Worm (Caenorhabditis elegans) whole organism, L1 larva: Measurements from ENCODE around the gene C47A10.12.

ENCODE experiments used
- C16A3.4 ChIP-seq: fragments of 150-350 bp; optimal IDR thresholded peaks from 2 replicates; lab custom pipeline; 2014; ENCODE audit warnings: missing biosample characterization, missing genetic modification characterization
- F16B12.6 ChIP-seq: fragments of 150-350 bp; optimal IDR thresholded peaks from 2 replicates; lab custom pipeline; 2014; ENCODE audit warnings: missing biosample characterization, missing genetic modification characterization
- aha-1 ChIP-seq: fragments of 150-350 bp; optimal IDR thresholded peaks from 2 replicates; lab custom pipeline; 2014; ENCODE audit warnings: missing biosample characterization, missing genetic modification characterization
- ceh-63 ChIP-seq: fragments of 200-800 bp; sonication (Bioruptor generic); optimal IDR thresholded peaks from 2 replicates; lab custom pipeline; 2018; ENCODE audit warnings: mild to moderate bottlenecking, missing genetic modification characterization, missing compliant biosample characterization
- ceh-82 ChIP-seq, 3 experiments: fragments of 150-350 bp in 1 of 3; sonication (generic microtip) in 2 of 3; optimal IDR thresholded peaks; 2 replicates each; lab custom pipeline; 2014 to 2017; ENCODE audit warnings: missing biosample characterization in 3 of 3, missing genetic modification characterization in 3 of 3
- ceh-88 ChIP-seq: fragments of 200-800 bp; sonication (Bioruptor generic); IDR thresholded peaks from 2 replicates; pipeline ENCODE4 v1.3.6; 2022; ENCODE audit warnings: missing genetic modification characterization, missing compliant biosample characterization
- ceh-90 ChIP-seq: sonication (generic microtip); optimal IDR thresholded peaks from 2 replicates; lab custom pipeline; 2016; ENCODE audit warnings: missing genetic modification characterization, missing compliant biosample characterization
- dsc-1 ChIP-seq: sonication (generic microtip); optimal IDR thresholded peaks from 2 replicates; lab custom pipeline; 2016; ENCODE audit warnings: mild to moderate bottlenecking, missing genetic modification characterization, missing compliant biosample characterization
- efl-1 ChIP-seq, 4 experiments: fragments of 150-350 bp; optimal IDR thresholded peaks in 3 of 4; peaks in 1 of 4; 1 replicate in 1 of 4; 2 replicates in 3 of 4; lab custom pipeline; 2014; ENCODE audit warnings: missing biosample characterization in 2 of 4, missing genetic modification characterization in 2 of 4, missing genetic modification reagents in 2 of 4
- irx-1 ChIP-seq: sonication (generic microtip); optimal IDR thresholded peaks from 2 replicates; lab custom pipeline; 2016; ENCODE audit warnings: missing genetic modification characterization, missing compliant biosample characterization
- isw-1 ChIP-seq: fragments of 200-800 bp; sonication (Bioruptor generic); IDR thresholded peaks from 2 replicates; pipeline ENCODE4 v1.3.6; 2022; ENCODE audit warnings: missing genetic modification characterization, missing compliant biosample characterization
- lin-13 ChIP-seq: fragments of 150-350 bp; optimal IDR thresholded peaks from 2 replicates; lab custom pipeline; 2014; ENCODE audit warnings: missing biosample characterization, missing genetic modification reagents, missing genetic modification characterization
- mef-2 ChIP-seq: fragments of 150-350 bp; optimal IDR thresholded peaks from 2 replicates; lab custom pipeline; 2014; ENCODE audit warnings: missing biosample characterization, missing genetic modification characterization
- mep-1 ChIP-seq: fragments of 150-350 bp; optimal IDR thresholded peaks from 2 replicates; lab custom pipeline; 2014; ENCODE audit warnings: missing biosample characterization, missing genetic modification characterization
- nhr-12 ChIP-seq: sonication (generic microtip); optimal IDR thresholded peaks from 2 replicates; lab custom pipeline; 2017; ENCODE audit warnings: missing biosample characterization, missing genetic modification characterization
- nhr-47 ChIP-seq: sonication (generic microtip); optimal IDR thresholded peaks from 2 replicates; lab custom pipeline; 2016; ENCODE audit warnings: mild to moderate bottlenecking, missing genetic modification characterization, moderate library complexity, missing compliant biosample characterization
- nhr-71 ChIP-seq: sonication (generic microtip); optimal IDR thresholded peaks from 2 replicates; lab custom pipeline; 2016; ENCODE audit warnings: mild to moderate bottlenecking, missing genetic modification characterization, moderate library complexity, missing compliant biosample characterization
- rnt-1 ChIP-seq: sonication (generic microtip); optimal IDR thresholded peaks from 2 replicates; lab custom pipeline; 2016; ENCODE audit warnings: mild to moderate bottlenecking, missing genetic modification characterization, moderate library complexity, missing compliant biosample characterization
- snu-23 ChIP-seq: sonication (generic microtip); optimal IDR thresholded peaks from 2 replicates; lab custom pipeline; 2016; ENCODE audit warnings: missing genetic modification characterization, missing compliant biosample characterization
- sox-4 ChIP-seq: sonication (generic microtip); optimal IDR thresholded peaks from 2 replicates; lab custom pipeline; 2016; ENCODE audit warnings: missing genetic modification characterization, missing compliant biosample characterization
- swsn-7 ChIP-seq: sonication (generic microtip); optimal IDR thresholded peaks from 2 replicates; lab custom pipeline; 2016; ENCODE audit warnings: missing genetic modification characterization, missing compliant biosample characterization
- unc-86 ChIP-seq: sonication (generic microtip); optimal IDR thresholded peaks from 2 replicates; lab custom pipeline; 2016; ENCODE audit warnings: missing genetic modification characterization, missing compliant biosample characterization
- unc-98 ChIP-seq: fragments of 200-800 bp; sonication (Bioruptor generic); IDR thresholded peaks from 2 replicates; pipeline ENCODE4 v1.3.6; 2022; ENCODE audit warnings: missing genetic modification characterization, missing compliant biosample characterization

The C47A10.12 gene

DNA sequence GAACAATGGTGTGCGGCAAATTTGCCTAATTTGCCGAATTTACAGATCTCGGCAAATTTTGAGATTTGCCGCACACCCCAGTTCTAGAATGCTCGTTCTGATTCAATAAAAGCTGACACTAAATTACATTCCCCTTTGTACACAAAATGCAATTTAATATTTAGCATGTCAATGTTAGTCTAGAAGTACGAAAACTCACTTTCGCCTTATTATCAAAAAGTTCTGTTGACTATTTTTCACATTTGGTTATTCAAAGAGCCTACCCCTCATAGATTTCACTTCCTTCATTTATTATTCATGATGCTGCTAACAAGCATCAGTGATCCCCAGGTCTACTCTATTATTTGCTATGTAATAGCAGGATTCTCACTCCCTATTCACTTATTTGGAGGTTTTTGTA, 40.8 kb downstream of the C47A10.12 start, which contains the start of gene srh-298:
TSS of gene srh-298 (plus strand) at position 301 of the 400 bp plus-strand sequence.
- TF ChIP-seq nhr-47 (tag; lab: Kevin White, UChicago) (no peak), mep-1 (tag; lab: Kevin White, UChicago) (no peak), efl-1 (optimal IDR thresholded peaks at IDR 0.05; lab: Kevin White, UChicago) (no peak), efl-1 (GFP tag; optimal IDR thresholded peaks at IDR 0.05 in 1 of 2; lab: Kevin White, UChicago) (peak in 1 of 2 experiments; percentile 14), aha-1 (tag; lab: Kevin White, UChicago) (no peak)

DNA sequence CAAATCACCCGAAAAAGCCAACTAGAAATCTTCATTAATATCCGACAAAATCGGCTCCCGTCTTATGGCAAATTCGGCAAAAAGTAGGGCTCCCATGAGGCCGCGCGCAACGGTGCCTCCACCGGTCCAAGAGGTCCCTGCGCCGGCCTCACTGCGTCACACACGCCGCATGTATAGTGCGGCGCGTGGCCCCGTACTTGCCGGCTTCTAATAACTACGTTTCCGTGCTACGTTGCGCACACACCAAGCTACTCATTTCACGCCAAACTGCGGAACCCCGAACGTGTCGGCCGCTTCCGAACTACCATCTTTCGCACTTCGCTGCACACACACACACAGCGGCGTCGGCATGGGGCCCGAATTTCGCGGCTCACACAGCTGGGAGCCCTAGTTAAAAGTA, 42.0 kb downstream of the C47A10.12 start:
- TF ChIP-seq efl-1 (optimal IDR thresholded peaks at IDR 0.05; lab: Kevin White, UChicago), result no peak
- TF ChIP-seq efl-1 (GFP tag; optimal IDR thresholded peaks at IDR 0.05 in 1 of 2; lab: Kevin White, UChicago), result peak in 1 of 2 experiments; percentile 23
- TF ChIP-seq dsc-1 (tag; lab: Kevin White, UChicago), result no peak

DNA sequence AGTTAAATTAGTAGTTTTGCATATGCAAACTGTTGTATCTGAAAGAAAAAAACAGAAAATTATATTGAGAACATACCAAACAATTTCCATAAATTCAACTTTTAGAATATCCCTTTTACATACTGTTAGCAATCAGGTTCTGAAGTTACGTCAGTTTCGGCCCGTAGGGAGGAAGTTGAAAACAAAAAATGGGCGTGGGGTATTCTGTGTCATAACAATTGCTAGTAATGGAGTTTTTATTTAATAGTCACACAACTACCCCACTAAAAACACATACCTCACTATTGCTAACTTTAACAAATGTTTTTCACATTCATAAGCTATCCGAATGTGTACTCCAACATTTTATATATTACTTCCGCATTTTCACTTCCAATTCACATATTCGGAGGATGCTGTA, 44.1 kb downstream of the C47A10.12 start, which contains the start of gene srh-300:
TSS of gene srh-300 (plus strand) at position 301 of the 400 bp plus-strand sequence.
- TF ChIP-seq isw-1 (GFP tag; lab: Robert Waterston, UW) (no peak), unc-86 (tag; lab: Kevin White, UChicago) (no peak), ceh-82 (tag; optimal IDR thresholded peaks at IDR 0.05; lab: Kevin White, UChicago) (no peak), rnt-1 (tag; lab: Kevin White, UChicago) (no peak), unc-98 (GFP tag; lab: Robert Waterston, UW) (no peak)

ce11 chrV:17824610-17825009, 46.9 kb downstream of the C47A10.12 start, which contains the start of gene srh-301:
TSS of gene srh-301 (plus strand) at chrV:17824910.
- TF ChIP-seq nhr-71 (tag; lab: Kevin White, UChicago) (no peak), snu-23 (GFP tag; lab: Kevin White, UChicago) (no peak), lin-13 (no peak), C16A3.4 (no peak), rnt-1 (tag; lab: Kevin White, UChicago) (no peak), sox-4 (tag; lab: Kevin White, UChicago) (no peak), ceh-63 (no peak), F16B12.6 (no peak), ceh-90 (no peak), swsn-7 (no peak), nhr-12 (tag; lab: Kevin White, UChicago) (no peak), ceh-88 (GFP tag; lab: Robert Waterston, UW) (no peak), aha-1 (tag; lab: Kevin White, UChicago) (no peak), irx-1 (no peak)

ce11 chrV:17828310-17828709, 50.6 kb downstream of the C47A10.12 start, which contains the start of gene srh-304:
TSS of gene srh-304 (plus strand) at chrV:17828610.
- no peak for TF ChIP-seq nhr-47 (tag; lab: Kevin White, UChicago)
- no peak for TF ChIP-seq mef-2 (tag; lab: Kevin White, UChicago)
